Worm (Caenorhabditis elegans) whole organism, L4 larva: ENCODE data around the gene srx-131.

Source experiments
- fos-1 ChIP-seq: fragments of 150-350 bp; optimal IDR thresholded peaks from 2 replicates; lab custom pipeline; 2014; ENCODE audit warnings: missing biosample characterization, missing genetic modification characterization
- lin-15B ChIP-seq: fragments of 150-350 bp; sonication (generic microtip); optimal IDR thresholded peaks from 3 replicates; lab custom pipeline; 2014; ENCODE audit warnings: missing biosample characterization, missing genetic modification characterization
- mdt-29 ChIP-seq: fragments of 200-800 bp; sonication (Bioruptor generic); IDR thresholded peaks from 2 replicates; pipeline ENCODE4 v1.3.6; 2022; ENCODE audit warnings: missing genetic modification reagents, missing genetic modification characterization, missing compliant biosample characterization
- pha-4 ChIP-seq, 2 experiments: fragments of 150-350 bp in 1 of 2; fragments of 200-800 bp in 1 of 2; sonication (Bioruptor generic) in 1 of 2; IDR thresholded peaks in 1 of 2; optimal IDR thresholded peaks in 1 of 2; 2 replicates each; pipeline versions ENCODE4 v1.3.6 to Lab custom; 2014 to 2022; ENCODE audit warnings: missing genetic modification characterization in 2 of 2, missing genetic modification reagents in 2 of 2, missing biosample characterization in 1 of 2, missing compliant biosample characterization in 1 of 2
- ztf-11 ChIP-seq: fragments of 150-350 bp; optimal IDR thresholded peaks from 2 replicates; lab custom pipeline; 2014; ENCODE audit warnings: missing biosample characterization, missing genetic modification characterization

DNA sequence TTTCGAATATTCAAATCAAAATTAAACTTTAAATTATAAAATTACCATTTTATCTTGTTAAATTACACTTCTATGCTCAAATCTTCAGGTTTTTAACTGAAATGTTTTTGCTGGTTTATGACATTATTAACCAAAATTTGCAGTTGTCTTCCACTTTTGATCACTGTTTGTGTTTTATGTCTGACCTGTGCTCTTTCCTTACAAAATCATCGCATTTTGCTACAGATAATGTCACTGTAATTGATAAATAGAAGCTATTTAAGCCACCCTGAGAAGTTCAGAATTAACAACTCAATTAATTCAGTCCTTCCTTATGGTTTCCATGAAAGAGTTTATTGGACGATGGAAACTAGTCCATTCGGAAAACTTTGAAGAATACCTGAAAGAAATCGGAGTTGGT lies 45.2 kb downstream of the srx-131 start, which contains the start of gene lbp-8:
- TF ChIP-seq ztf-11 (tag; lab: Kevin White, UChicago), result no peak
- TF ChIP-seq pha-4 (GFP tag; IDR thresholded peaks at IDR 0.05; lab: Robert Waterston, UW), result no peak
- no peak for TF ChIP-seq pha-4 (tag; optimal IDR thresholded peaks at IDR 0.05; lab: Kevin White, UChicago)
- TF ChIP-seq fos-1 (tag; lab: Kevin White, UChicago), result no peak
- no peak for TF ChIP-seq lin-15B (tag; lab: Kevin White, UChicago)
- no peak for TF ChIP-seq mdt-29
